Fruit fly (Drosophila melanogaster) whole organism, prepupa: Measurements from ENCODE around the gene Ppt2.

Experiments
- Blimp-1 ChIP-seq: fragments of 200-800 bp; sonication (Bioruptor generic); optimal IDR thresholded peaks from 3 replicates; lab custom pipeline; 2017; ENCODE audit warnings: missing biosample characterization, missing genetic modification characterization, mild to moderate bottlenecking, moderate library complexity, missing genetic modification reagents
- CG1621 ChIP-seq: fragments of 200-800 bp; sonication (Bioruptor generic); optimal IDR thresholded peaks from 3 replicates; lab custom pipeline; 2018; ENCODE audit warnings: missing biosample characterization, mild to moderate bottlenecking, missing genetic modification characterization
- CG3032 ChIP-seq: fragments of 200-800 bp; optimal IDR thresholded peaks from 2 replicates; lab custom pipeline; 2019; ENCODE audit warnings: missing biosample characterization, mild to moderate bottlenecking, missing genetic modification characterization, moderate library complexity
- CG34406 ChIP-seq: fragments of 200-800 bp; sonication (Bioruptor generic); optimal IDR thresholded peaks from 3 replicates; lab custom pipeline; 2016; ENCODE audit warnings: missing biosample characterization, missing genetic modification characterization
- Eip78C ChIP-seq: fragments of 200-800 bp; sonication (Bioruptor generic); peaks from one replicate; lab custom pipeline; 2016; ENCODE audit warnings: missing biosample characterization, missing genetic modification characterization
- Hr38 ChIP-seq: sonication (Bioruptor generic); optimal IDR thresholded peaks from 2 replicates; lab custom pipeline; 2016; ENCODE audit warnings: missing biosample characterization, missing genetic modification characterization
- Lpt ChIP-seq: fragments of 200-800 bp; sonication (Bioruptor generic); optimal IDR thresholded peaks from 3 replicates; lab custom pipeline; 2016; ENCODE audit warnings: missing biosample characterization, missing genetic modification characterization
- OdsH ChIP-seq: fragments of 200-800 bp; sonication (Bioruptor generic); optimal IDR thresholded peaks from 3 replicates; lab custom pipeline; 2016; ENCODE audit warnings: missing biosample characterization, missing genetic modification characterization
- Sox14 ChIP-seq: fragments of 200-800 bp; sonication (Bioruptor generic); optimal IDR thresholded peaks from 3 replicates; lab custom pipeline; 2016; ENCODE audit warnings: missing biosample characterization, missing genetic modification characterization
- achi ChIP-seq: fragments of 200-800 bp; sonication (Bioruptor generic); optimal IDR thresholded peaks from 3 replicates; lab custom pipeline; 2016; ENCODE audit warnings: missing biosample characterization, missing genetic modification characterization
- fd59A ChIP-seq: fragments of 200-800 bp; sonication (Bioruptor generic); optimal IDR thresholded peaks from 2 replicates; lab custom pipeline; 2017; ENCODE audit warnings: missing biosample characterization, mild to moderate bottlenecking, missing genetic modification characterization, missing genetic modification reagents
- vri ChIP-seq: fragments of 200-800 bp; sonication (Bioruptor generic); optimal IDR thresholded peaks from 3 replicates; lab custom pipeline; 2016; ENCODE audit warnings: missing biosample characterization, mild to moderate bottlenecking, missing genetic modification characterization

- TF ChIP-seq Sox14 (GFP tag; lab: Kevin White, UChicago), result no peak
- peak; percentile 45 for TF ChIP-seq OdsH (GFP tag; lab: Kevin White, UChicago)
- no peak for TF ChIP-seq fd59A (GFP tag; lab: Kevin White, UChicago)
- no peak for TF ChIP-seq Lpt
- no peak for TF ChIP-seq Hr38
- no peak for TF ChIP-seq CG1621
- peak; percentile 45 for TF ChIP-seq Eip78C (GFP tag; lab: Kevin White, UChicago)
- TF ChIP-seq CG34406 (GFP tag; lab: Kevin White, UChicago), result no peak
- peak; percentile 30 for TF ChIP-seq achi (GFP tag; lab: Kevin White, UChicago)
- peak; percentile 12 for TF ChIP-seq CG3032 (tag; lab: Kevin White, UChicago)
- TF ChIP-seq vri (GFP tag; lab: Kevin White, UChicago), result no peak
- no peak for TF ChIP-seq Blimp-1 (GFP tag; lab: Kevin White, UChicago)
Observed at dm6 chr2L:11322115-11322514, 42.0 kb downstream of the Ppt2 start.
